Worm (Caenorhabditis elegans) whole organism, L3 larva: Measurements from ENCODE around the gene dagl-2.

Source experiments
- nhr-11 ChIP-seq: fragments of 150-350 bp; optimal IDR thresholded peaks from 2 replicates; lab custom pipeline; 2014; ENCODE audit warnings: missing biosample characterization, missing genetic modification characterization
- zag-1 ChIP-seq: fragments of 150-350 bp; optimal IDR thresholded peaks from 2 replicates; lab custom pipeline; 2014; ENCODE audit warnings: missing biosample characterization, missing genetic modification characterization

ce11 chrIII:764884-765283, 18.2 kb downstream of the dagl-2 start, which contains the start of gene ptl-1:
- no peak for TF ChIP-seq nhr-11 (tag; lab: Kevin White, UChicago)
- TF ChIP-seq zag-1 (tag; lab: Kevin White, UChicago), result no peak
